Worm (Caenorhabditis elegans): Measurements from ENCODE around the gene F13H8.2.

DNA sequence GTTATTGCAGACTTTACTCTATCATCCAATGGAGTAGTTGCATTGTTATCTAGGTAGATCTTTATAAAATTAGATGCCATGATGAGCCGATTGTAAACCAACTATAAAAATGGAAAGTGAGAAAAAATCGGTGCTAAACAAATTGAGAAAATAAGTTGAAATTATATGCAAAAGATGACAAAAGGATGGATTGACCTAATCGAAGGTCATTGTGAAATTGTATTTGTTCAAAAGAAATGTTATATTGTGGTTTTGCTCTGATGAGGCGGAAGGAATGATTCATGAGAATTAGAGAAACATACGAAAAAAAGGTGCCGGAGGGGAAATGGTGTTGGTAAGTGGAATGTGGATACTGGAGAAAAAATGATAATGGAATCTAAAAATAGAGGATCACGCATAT is 10.8 kb downstream of the F13H8.2 start, which contains the start of gene scly-1:
- TF ChIP-seq unc-39 (tag; optimal IDR thresholded peaks at IDR 0.05) (no peak), ama-1 (optimal IDR thresholded peaks at IDR 0.05) (no peak), unc-62 (GFP tag; optimal IDR thresholded peaks at IDR 0.05) (no peak), lin-39 (tag; optimal IDR thresholded peaks at IDR 0.05) (no peak), mdl-1 (tag; optimal IDR thresholded peaks at IDR 0.05) (no peak)
